Fruit fly (Drosophila melanogaster) whole organism, embryonic: ENCODE data around the gene HP1e.

ENCODE experiments used
- Abd-B ChIP-seq: fragments of 200-800 bp; sonication (Bioruptor generic); optimal IDR thresholded peaks from 2 replicates; lab custom pipeline; 2018; ENCODE audit warnings: missing biosample characterization, mild to moderate bottlenecking, missing genetic modification characterization, moderate library complexity
- Ada2b ChIP-seq: fragments of 200-800 bp; sonication (Bioruptor generic); IDR thresholded peaks from 2 replicates; pipeline ENCODE4 v1.3.6; 2022; ENCODE audit warnings: missing biosample characterization, missing genetic modification characterization
- Asciz ChIP-seq: fragments of 200-800 bp; sonication (Bioruptor generic); optimal IDR thresholded peaks from 2 replicates; lab custom pipeline; 2017; ENCODE audit warnings: missing biosample characterization, mild to moderate bottlenecking, missing genetic modification characterization, missing genetic modification reagents
- CG10543 ChIP-seq: fragments of 200-800 bp; sonication (Bioruptor generic); optimal IDR thresholded peaks from 3 replicates; lab custom pipeline; 2017; ENCODE audit warnings: missing biosample characterization, mild to moderate bottlenecking, missing genetic modification characterization, moderate library complexity
- CG11085 ChIP-seq: fragments of 200-800 bp; sonication (Bioruptor generic); IDR thresholded peaks from 2 replicates; pipeline ENCODE4 v1.3.6; 2022; ENCODE audit warnings: missing biosample characterization, missing genetic modification characterization
- CG11560 ChIP-seq: fragments of 200-800 bp; sonication (Bioruptor generic); IDR thresholded peaks from 3 replicates; pipeline ENCODE4 v1.3.6; 2022; ENCODE audit warnings: missing biosample characterization, missing genetic modification characterization
- CG12104 ChIP-seq: fragments of 200-800 bp; sonication (Bioruptor generic); optimal IDR thresholded peaks from 3 replicates; lab custom pipeline; 2016; ENCODE audit warnings: missing biosample characterization, missing genetic modification characterization
- CG12391 ChIP-seq: fragments of 200-800 bp; sonication (Bioruptor generic); optimal IDR thresholded peaks from 3 replicates; lab custom pipeline; 2018; ENCODE audit warnings: missing biosample characterization, mild to moderate bottlenecking, missing genetic modification characterization, moderate library complexity
- CG13123 ChIP-seq: fragments of 200-800 bp; sonication (Bioruptor generic); optimal IDR thresholded peaks from 2 replicates; lab custom pipeline; 2016; ENCODE audit warnings: missing biosample characterization, missing genetic modification characterization
- CG14667 ChIP-seq: fragments of 200-800 bp; sonication (Bioruptor generic); IDR thresholded peaks from 2 replicates; pipeline ENCODE4 v1.3.6; 2022; ENCODE audit warnings: missing biosample characterization, missing genetic modification characterization
- CG14965 ChIP-seq: fragments of 200-800 bp; sonication (Bioruptor generic); optimal IDR thresholded peaks from 2 replicates; lab custom pipeline; 2016; ENCODE audit warnings: missing biosample characterization, missing genetic modification characterization, borderline replicate concordance
- CG31224 ChIP-seq: fragments of 200-800 bp; sonication (Bioruptor generic); IDR thresholded peaks from 2 replicates; pipeline ENCODE4 v1.3.6; 2022; ENCODE audit warnings: missing biosample characterization, missing genetic modification characterization
- CG33213 ChIP-seq: fragments of 200-800 bp; sonication (Bioruptor generic); optimal IDR thresholded peaks from 3 replicates; lab custom pipeline; 2016; ENCODE audit warnings: missing biosample characterization, missing genetic modification characterization
- CG4707 ChIP-seq: fragments of 200-800 bp; sonication (Bioruptor generic); optimal IDR thresholded peaks from 2 replicates; lab custom pipeline; 2018; ENCODE audit warnings: missing biosample characterization, mild to moderate bottlenecking, missing genetic modification characterization, moderate library complexity
- CG6175 ChIP-seq: fragments of 200-800 bp; sonication (Bioruptor generic); IDR thresholded peaks from 3 replicates; pipeline ENCODE4 v1.3.6; 2022; ENCODE audit warnings: missing biosample characterization, missing genetic modification characterization
- CG6791 ChIP-seq: fragments of 200-800 bp; sonication (Bioruptor generic); IDR thresholded peaks from 3 replicates; pipeline ENCODE4 v1.3.6; 2022; ENCODE audit warnings: missing biosample characterization, missing genetic modification characterization; ENCODE audit not compliant: partially characterized antibody
- CG8924 ChIP-seq: fragments of 200-800 bp; optimal IDR thresholded peaks from 3 replicates; lab custom pipeline; 2019; ENCODE audit warnings: missing biosample characterization, mild to moderate bottlenecking, missing genetic modification characterization, moderate library complexity
- CG9727 ChIP-seq: fragments of 200-800 bp; sonication (Bioruptor generic); optimal IDR thresholded peaks from 3 replicates; lab custom pipeline; 2017; ENCODE audit warnings: missing biosample characterization, mild to moderate bottlenecking, missing genetic modification characterization
- D19A ChIP-seq: fragments of 200-800 bp; optimal IDR thresholded peaks from 3 replicates; lab custom pipeline; 2019; ENCODE audit warnings: missing biosample characterization, mild to moderate bottlenecking, missing genetic modification characterization, moderate library complexity
- Dek ChIP-seq: fragments of 200-800 bp; sonication (Bioruptor generic); optimal IDR thresholded peaks from 3 replicates; lab custom pipeline; 2019; ENCODE audit warnings: missing biosample characterization, mild to moderate bottlenecking, missing genetic modification characterization, moderate library complexity
- E2f1 ChIP-seq: fragments of 200-800 bp; sonication (Bioruptor generic); IDR thresholded peaks from 2 replicates; pipeline ENCODE4 v1.3.6; 2022; ENCODE audit warnings: missing biosample characterization, missing genetic modification characterization
- Gsc ChIP-seq: fragments of 200-800 bp; sonication (Bioruptor generic); IDR thresholded peaks from 2 replicates; pipeline ENCODE4 v1.3.6; 2022; ENCODE audit warnings: missing biosample characterization, missing genetic modification characterization
- Hmr ChIP-seq: fragments of 200-800 bp; sonication (Bioruptor generic); optimal IDR thresholded peaks from 3 replicates; lab custom pipeline; 2017; ENCODE audit warnings: mild to moderate bottlenecking, missing biosample characterization, missing genetic modification reagents, missing genetic modification characterization
- Hr3 ChIP-seq: fragments of 200-800 bp; sonication (Bioruptor generic); optimal IDR thresholded peaks from 3 replicates; lab custom pipeline; 2016; ENCODE audit warnings: missing biosample characterization, missing genetic modification characterization
- Mrtf ChIP-seq: fragments of 200-800 bp; sonication (Bioruptor generic); IDR thresholded peaks from 3 replicates; pipeline ENCODE4 v1.3.6; 2022; ENCODE audit warnings: missing biosample characterization, missing genetic modification characterization
- NK7.1 ChIP-seq: fragments of 200-800 bp; sonication (Bioruptor generic); optimal IDR thresholded peaks from 3 replicates; lab custom pipeline; 2016; ENCODE audit warnings: missing biosample characterization, missing genetic modification characterization
- Nf-YA ChIP-seq: fragments of 200-800 bp; sonication (Bioruptor generic); IDR thresholded peaks from 2 replicates; pipeline ENCODE4 v1.3.6; 2022; ENCODE audit warnings: missing biosample characterization, missing genetic modification characterization
- Oaz ChIP-seq: fragments of 200-800 bp; sonication (Bioruptor generic); IDR thresholded peaks from 2 replicates; pipeline ENCODE4 v1.3.6; 2022; ENCODE audit warnings: missing biosample characterization, missing genetic modification characterization
- Oli ChIP-seq: fragments of 200-800 bp; sonication (Bioruptor generic); optimal IDR thresholded peaks from 2 replicates; lab custom pipeline; 2018; ENCODE audit warnings: missing biosample characterization, mild to moderate bottlenecking, missing genetic modification characterization, moderate library complexity
- Scr ChIP-seq: fragments of 200-800 bp; sonication (Bioruptor generic); IDR thresholded peaks from 2 replicates; pipeline ENCODE4 v1.3.6; 2022; ENCODE audit warnings: missing biosample characterization, missing genetic modification characterization; ENCODE audit not compliant: partially characterized antibody
- Taf1 ChIP-seq: fragments of 200-800 bp; sonication (Bioruptor generic); IDR thresholded peaks from 2 replicates; pipeline ENCODE4 v1.3.6; 2022; ENCODE audit warnings: missing biosample characterization, missing genetic modification characterization
- Vsx1 ChIP-seq: fragments of 200-800 bp; sonication (Bioruptor generic); optimal IDR thresholded peaks from 2 replicates; lab custom pipeline; 2017; ENCODE audit warnings: missing biosample characterization, mild to moderate bottlenecking, missing genetic modification characterization, missing genetic modification reagents
- amos ChIP-seq: fragments of 200-800 bp; sonication (Bioruptor generic); IDR thresholded peaks from 2 replicates; pipeline ENCODE4 v1.3.6; 2022; ENCODE audit warnings: missing biosample characterization, missing genetic modification characterization; ENCODE audit not compliant: partially characterized antibody
- cas ChIP-seq: fragments of 200-800 bp; sonication (Bioruptor generic); IDR thresholded peaks from 2 replicates; pipeline ENCODE4 v1.3.6; 2022; ENCODE audit warnings: missing biosample characterization, missing genetic modification characterization
- cg ChIP-seq: fragments of 200-800 bp; sonication (Bioruptor generic); optimal IDR thresholded peaks from 3 replicates; lab custom pipeline; 2019; ENCODE audit warnings: missing biosample characterization, mild to moderate bottlenecking, missing genetic modification characterization, moderate library complexity
- ci ChIP-seq: fragments of 200-800 bp; sonication (Bioruptor generic); IDR thresholded peaks from 3 replicates; pipeline ENCODE4 v1.3.6; 2022; ENCODE audit warnings: missing biosample characterization, missing genetic modification characterization
- croc ChIP-seq: fragments of 200-800 bp; sonication (Bioruptor generic); conservative IDR thresholded peaks from 3 replicates; pipeline ENCODE4 v1.3.6; 2022; ENCODE audit warnings: missing biosample characterization, missing genetic modification characterization
- crp ChIP-seq, 2 experiments: fragments of 200-800 bp; sonication (Bioruptor generic); optimal IDR thresholded peaks; 2 replicates in 1 of 2; 3 replicates in 1 of 2; lab custom pipeline; 2017; ENCODE audit warnings: missing biosample characterization in 2 of 2, missing genetic modification characterization in 2 of 2, mild to moderate bottlenecking in 1 of 2, moderate library complexity in 1 of 2
- danr ChIP-seq: fragments of 200-800 bp; sonication (Bioruptor generic); IDR thresholded peaks from 2 replicates; pipeline ENCODE4 v1.3.6; 2022; ENCODE audit warnings: missing biosample characterization, missing genetic modification characterization
- en ChIP-seq: fragments of 200-800 bp; sonication (Bioruptor generic); optimal IDR thresholded peaks from 2 replicates; lab custom pipeline; 2016; ENCODE audit warnings: missing biosample characterization, missing genetic modification characterization
- fd3F ChIP-seq: fragments of 200-800 bp; sonication (Bioruptor generic); optimal IDR thresholded peaks from 2 replicates; lab custom pipeline; 2018; ENCODE audit warnings: missing biosample characterization, mild to moderate bottlenecking, missing genetic modification characterization, moderate library complexity
- insv ChIP-seq, 2 experiments: fragments of 200-800 bp; sonication (Bioruptor generic); optimal IDR thresholded peaks; 3 replicates each; lab custom pipeline; 2016 to 2018; ENCODE audit warnings: missing biosample characterization in 2 of 2, missing genetic modification characterization in 2 of 2
- inv ChIP-seq: fragments of 200-800 bp; sonication (Bioruptor generic); IDR thresholded peaks from 2 replicates; pipeline ENCODE4 v1.3.6; 2022; ENCODE audit warnings: missing biosample characterization, missing genetic modification characterization; ENCODE audit not compliant: partially characterized antibody
- kah ChIP-seq: fragments of 200-800 bp; sonication (Bioruptor generic); optimal IDR thresholded peaks from 2 replicates; lab custom pipeline; 2018; ENCODE audit warnings: missing biosample characterization, mild to moderate bottlenecking, missing genetic modification characterization
- org-1 ChIP-seq: fragments of 200-800 bp; sonication (Bioruptor generic); optimal IDR thresholded peaks from 2 replicates; lab custom pipeline; 2017; ENCODE audit warnings: missing biosample characterization, missing genetic modification characterization
- pita ChIP-seq: fragments of 200-800 bp; sonication (Bioruptor generic); optimal IDR thresholded peaks from 2 replicates; lab custom pipeline; 2017; ENCODE audit warnings: missing biosample characterization, mild to moderate bottlenecking, missing genetic modification characterization
- pnt ChIP-seq: fragments of 200-800 bp; sonication (Bioruptor generic); optimal IDR thresholded peaks from 3 replicates; lab custom pipeline; 2016; ENCODE audit warnings: missing biosample characterization, missing genetic modification characterization
- sna ChIP-seq: fragments of 200-800 bp; sonication (Bioruptor generic); IDR thresholded peaks from 2 replicates; pipeline ENCODE4 v1.3.6; 2022; ENCODE audit warnings: missing biosample characterization, missing genetic modification characterization; ENCODE audit not compliant: partially characterized antibody
- twi ChIP-seq: fragments of 200-800 bp; optimal IDR thresholded peaks from 2 replicates; lab custom pipeline; 2019; ENCODE audit warnings: missing biosample characterization, mild to moderate bottlenecking, missing genetic modification characterization, moderate library complexity
- zf30C ChIP-seq: fragments of 200-800 bp; sonication (Bioruptor generic); optimal IDR thresholded peaks from 3 replicates; lab custom pipeline; 2018; ENCODE audit warnings: missing biosample characterization, mild to moderate bottlenecking, missing genetic modification characterization

The HP1e gene

dm6 chr3R:9370413-9370812 lies 48.8 kb downstream of the HP1e start (continued):
- TF ChIP-seq CG33213 (GFP tag; lab: Kevin White, UChicago) (no peak), pnt (no peak), Vsx1 (GFP tag; lab: Kevin White, UChicago) (no peak), crp (GFP tag; optimal IDR thresholded peaks at IDR 0.05; lab: Kevin White, UChicago) (no peak), org-1 (peak; percentile 23), amos (GFP tag; lab: Robert Waterston, UW) (no peak), Gsc (GFP tag; lab: Robert Waterston, UW) (no peak), cas (GFP tag; lab: Robert Waterston, UW) (no peak), cg (no peak), Scr (GFP tag; lab: Robert Waterston, UW) (no peak), Abd-B (GFP tag; lab: Kevin White, UChicago) (no peak), CG12104 (GFP tag; lab: Kevin White, UChicago) (peak; percentile 10), Hmr (GFP tag; lab: Kevin White, UChicago) (peak; percentile 65), sna (GFP tag; lab: Robert Waterston, UW) (no peak), CG12391 (peak; percentile 58), Dek (tag; lab: Kevin White, UChicago) (peak; percentile 30), Oaz (peak; percentile 31; the same call in 1 of the 2 replicates), kah (GFP tag; lab: Kevin White, UChicago) (no peak), pita (GFP tag; lab: Kevin White, UChicago) (no peak), CG10543 (GFP tag; lab: Kevin White, UChicago) (peak; percentile 41), D19A (peak; percentile 97), CG4707 (no peak), CG6175 (GFP tag; lab: Robert Waterston, UW) (no peak), NK7.1 (GFP tag; lab: Kevin White, UChicago) (no peak), Taf1 (GFP tag; lab: Robert Waterston, UW) (peak; percentile 29; the same call in 1 of the 2 replicates), CG6791 (no peak), CG14667 (0 out of 2 replicates have a peak, but pooled peaks have one; percentile 39), CG13123 (no peak), Nf-YA (no peak), fd3F (GFP tag; lab: Kevin White, UChicago) (peak; percentile 65), croc (GFP tag; lab: Robert Waterston, UW) (no peak), Asciz (peak; percentile 30), CG11085 (GFP tag; lab: Robert Waterston, UW) (no peak), Hr3 (GFP tag; lab: Kevin White, UChicago) (peak; percentile 44), ci (0 out of 3 replicates have a peak, but pooled peaks have one; percentile 46), zf30C (GFP tag; lab: Kevin White, UChicago) (no peak), CG9727 (GFP tag; lab: Kevin White, UChicago) (peak; percentile 15), insv (GFP tag; optimal IDR thresholded peaks at IDR 0.05; lab: Kevin White, UChicago) (no peak), CG31224 (GFP tag; lab: Robert Waterston, UW) (peak; percentile 43; the same call in 1 of the 2 replicates), E2f1 (peak; percentile 35; the same call in 1 of the 2 replicates), Mrtf (GFP tag; lab: Robert Waterston, UW) (0 out of 3 replicates have a peak, but pooled peaks have one; percentile 25), CG11560 (tag; lab: Robert Waterston, UW) (no peak), twi (tag; lab: Kevin White, UChicago) (no peak), Oli (tag; lab: Kevin White, UChicago) (peak; percentile 32), CG14965 (no peak), CG8924 (peak; percentile 67), danr (GFP tag; lab: Robert Waterston, UW) (peak; percentile 31; the same call in 1 of the 2 replicates), en (GFP tag; lab: Kevin White, UChicago) (no peak), inv (GFP tag; lab: Robert Waterston, UW) (no peak), Ada2b (GFP tag; lab: Robert Waterston, UW) (peak; percentile 69)
